Fruit fly (Drosophila melanogaster) whole organism, embryonic: ENCODE measurements around the gene Cep164.

Experiments
- Atf-2 ChIP-seq: fragments of 200-800 bp; sonication (Bioruptor generic); optimal IDR thresholded peaks from 2 replicates; lab custom pipeline; 2016; ENCODE audit warnings: missing biosample characterization, missing genetic modification characterization
- C15 ChIP-seq: fragments of 200-800 bp; sonication (Bioruptor generic); IDR thresholded peaks from 3 replicates; pipeline ENCODE4 v1.3.6; 2022; ENCODE audit warnings: missing biosample characterization, missing genetic modification characterization
- CG10431 ChIP-seq: fragments of 200-800 bp; sonication (Bioruptor generic); optimal IDR thresholded peaks from 3 replicates; lab custom pipeline; 2018; ENCODE audit warnings: missing biosample characterization, mild to moderate bottlenecking, missing genetic modification characterization
- CG11504 ChIP-seq: fragments of 200-800 bp; sonication (Bioruptor generic); optimal IDR thresholded peaks from 3 replicates; lab custom pipeline; 2019; ENCODE audit warnings: missing biosample characterization, mild to moderate bottlenecking, missing genetic modification characterization, moderate library complexity
- CG14441 ChIP-seq: fragments of 200-800 bp; sonication (Bioruptor generic); IDR thresholded peaks from 2 replicates; pipeline ENCODE4 v1.3.6; 2022; ENCODE audit warnings: missing biosample characterization, missing genetic modification characterization
- CG15011 ChIP-seq: fragments of 200-800 bp; sonication (Bioruptor generic); optimal IDR thresholded peaks from 3 replicates; lab custom pipeline; 2018; ENCODE audit warnings: missing biosample characterization, mild to moderate bottlenecking, missing genetic modification characterization
- CG15514 ChIP-seq: fragments of 200-800 bp; sonication (Bioruptor generic); optimal IDR thresholded peaks from 3 replicates; lab custom pipeline; 2017; ENCODE audit warnings: missing biosample characterization, missing genetic modification characterization, mild to moderate bottlenecking, moderate library complexity, missing genetic modification reagents
- CG18011 ChIP-seq: fragments of 200-800 bp; sonication (Bioruptor generic); optimal IDR thresholded peaks from 2 replicates; lab custom pipeline; 2017; ENCODE audit warnings: missing biosample characterization, missing genetic modification characterization, mild to moderate bottlenecking, moderate library complexity, missing genotype
- CG2116 ChIP-seq: fragments of 200-800 bp; sonication (Bioruptor generic); optimal IDR thresholded peaks from 3 replicates; lab custom pipeline; 2018; ENCODE audit warnings: missing biosample characterization, mild to moderate bottlenecking, missing genetic modification characterization
- CG31388 ChIP-seq: fragments of 200-800 bp; sonication (Bioruptor generic); optimal IDR thresholded peaks from 2 replicates; lab custom pipeline; 2016; ENCODE audit warnings: missing biosample characterization, missing genetic modification characterization
- CG31441 ChIP-seq: fragments of 200-800 bp; sonication (Bioruptor generic); IDR thresholded peaks from 2 replicates; pipeline ENCODE4 v1.3.6; 2022; ENCODE audit warnings: missing biosample characterization, missing genetic modification characterization
- CG32532 ChIP-seq: fragments of 200-800 bp; sonication (Bioruptor generic); IDR thresholded peaks from 2 replicates; pipeline ENCODE4 v1.3.6; 2022; ENCODE audit warnings: missing biosample characterization, missing genetic modification characterization
- CG5245 ChIP-seq: fragments of 200-800 bp; sonication (Bioruptor generic); optimal IDR thresholded peaks from 3 replicates; lab custom pipeline; 2016; ENCODE audit warnings: missing biosample characterization, missing genetic modification characterization
- CG6654 ChIP-seq: fragments of 200-800 bp; sonication (Bioruptor generic); optimal IDR thresholded peaks from 2 replicates; lab custom pipeline; 2017; ENCODE audit warnings: missing biosample characterization, mild to moderate bottlenecking, missing genetic modification characterization
- CG7963 ChIP-seq: fragments of 200-800 bp; sonication (Bioruptor generic); IDR thresholded peaks from 3 replicates; pipeline ENCODE4 v1.3.6; 2022; ENCODE audit warnings: missing biosample characterization, missing genetic modification characterization; ENCODE audit not compliant: partially characterized antibody
- CG8388 ChIP-seq: fragments of 200-800 bp; sonication (Bioruptor generic); optimal IDR thresholded peaks from 2 replicates; lab custom pipeline; 2019; ENCODE audit warnings: missing biosample characterization, mild to moderate bottlenecking, missing genetic modification characterization, moderate library complexity
- CG8478 ChIP-seq: fragments of >200 bp; optimal IDR thresholded peaks from 2 replicates; lab custom pipeline; 2018
- D ChIP-seq, 2 experiments: fragments of 200-800 bp in 1 of 2; fragments of >200 bp in 1 of 2; sonication (Bioruptor generic) in 1 of 2; optimal IDR thresholded peaks; 2 replicates in 1 of 2; 3 replicates in 1 of 2; lab custom pipeline; 2017; ENCODE audit warnings: mild to moderate bottlenecking in 1 of 2, missing biosample characterization in 1 of 2, missing genetic modification characterization in 1 of 2, missing genetic modification reagents in 1 of 2
- Dip3 ChIP-seq: fragments of 200-800 bp; sonication (Bioruptor generic); optimal IDR thresholded peaks from 3 replicates; lab custom pipeline; 2016; ENCODE audit warnings: missing biosample characterization, missing genetic modification characterization
- Dll ChIP-seq: fragments of 200-800 bp; sonication (Bioruptor generic); IDR thresholded peaks from 4 replicates; pipeline ENCODE4 v1.3.6; 2022; ENCODE audit warnings: missing biosample characterization, missing genetic modification characterization; ENCODE audit not compliant: partially characterized antibody
- Doc3 ChIP-seq: fragments of 200-800 bp; sonication (Bioruptor generic); IDR thresholded peaks from 3 replicates; pipeline ENCODE4 v1.3.6; 2022; ENCODE audit warnings: missing biosample characterization, missing genetic modification characterization; ENCODE audit not compliant: partially characterized antibody
- E2f2 ChIP-seq: fragments of 200-800 bp; sonication (Bioruptor generic); IDR thresholded peaks from 2 replicates; pipeline ENCODE4 v1.3.6; 2022; ENCODE audit warnings: missing biosample characterization, missing genetic modification characterization
- Hr3 ChIP-seq: fragments of 200-800 bp; sonication (Bioruptor generic); optimal IDR thresholded peaks from 3 replicates; lab custom pipeline; 2016; ENCODE audit warnings: missing biosample characterization, missing genetic modification characterization
- Hsf ChIP-seq: fragments of 200-800 bp; sonication (Bioruptor generic); optimal IDR thresholded peaks from 3 replicates; lab custom pipeline; 2016; ENCODE audit warnings: missing biosample characterization, missing genetic modification characterization
- Nf-YB ChIP-seq: fragments of 200-800 bp; sonication (Bioruptor generic); optimal IDR thresholded peaks from 3 replicates; lab custom pipeline; 2019; ENCODE audit warnings: missing biosample characterization, mild to moderate bottlenecking, missing genetic modification characterization, moderate library complexity
- Opbp ChIP-seq: fragments of 200-800 bp; sonication (Bioruptor generic); IDR thresholded peaks from 3 replicates; pipeline ENCODE4 v1.3.6; 2022; ENCODE audit warnings: missing biosample characterization, missing genetic modification characterization; ENCODE audit not compliant: partially characterized antibody
- Ptx1 ChIP-seq: fragments of 200-800 bp; sonication (Bioruptor generic); IDR thresholded peaks from 2 replicates; pipeline ENCODE4 v1.3.6; 2022; ENCODE audit warnings: missing biosample characterization, missing genetic modification characterization
- Scr ChIP-seq: fragments of 200-800 bp; sonication (Bioruptor generic); IDR thresholded peaks from 2 replicates; pipeline ENCODE4 v1.3.6; 2022; ENCODE audit warnings: missing biosample characterization, missing genetic modification characterization; ENCODE audit not compliant: partially characterized antibody
- ato ChIP-seq: fragments of 200-800 bp; sonication (Bioruptor generic); IDR thresholded peaks from 2 replicates; pipeline ENCODE4 v1.3.6; 2022; ENCODE audit warnings: missing biosample characterization, missing genetic modification characterization; ENCODE audit not compliant: partially characterized antibody
- chif ChIP-seq, 2 experiments: fragments of 200-800 bp; sonication (Bioruptor generic); optimal IDR thresholded peaks; 3 replicates each; lab custom pipeline; 2016; ENCODE audit warnings: missing biosample characterization in 2 of 2, missing genetic modification characterization in 2 of 2
- crc ChIP-seq: fragments of 200-800 bp; sonication (Bioruptor generic); optimal IDR thresholded peaks from 2 replicates; lab custom pipeline; 2016; ENCODE audit warnings: missing biosample characterization, missing genetic modification characterization
- croc ChIP-seq: fragments of 200-800 bp; sonication (Bioruptor generic); conservative IDR thresholded peaks from 3 replicates; pipeline ENCODE4 v1.3.6; 2022; ENCODE audit warnings: missing biosample characterization, missing genetic modification characterization
- da ChIP-seq: fragments of 200-800 bp; sonication (Bioruptor generic); optimal IDR thresholded peaks from 2 replicates; lab custom pipeline; 2016; ENCODE audit warnings: missing biosample characterization, missing genetic modification characterization
- dpn ChIP-seq, 2 experiments: fragments of 200-800 bp; sonication (Bioruptor generic); optimal IDR thresholded peaks; 3 replicates each; lab custom pipeline; 2016; ENCODE audit warnings: missing biosample characterization in 2 of 2, missing genetic modification characterization in 2 of 2
- eve ChIP-seq, 2 experiments: fragments of >200 bp; optimal IDR thresholded peaks; 2 replicates each; lab custom pipeline; 2017; ENCODE audit warnings: missing biosample characterization in 2 of 2, missing genetic modification characterization in 2 of 2
- fd102C ChIP-seq: fragments of 200-800 bp; sonication (Bioruptor generic); optimal IDR thresholded peaks from 2 replicates; lab custom pipeline; 2018; ENCODE audit warnings: missing biosample characterization, mild to moderate bottlenecking, missing genetic modification characterization, moderate library complexity
- gsb ChIP-seq: fragments of 200-800 bp; sonication (Bioruptor generic); IDR thresholded peaks from 2 replicates; pipeline ENCODE4 v1.3.6; 2022; ENCODE audit warnings: missing biosample characterization, missing genetic modification characterization
- gt ChIP-seq: fragments of 200-800 bp; sonication (Bioruptor generic); IDR thresholded peaks from 2 replicates; pipeline ENCODE4 v1.3.6; 2022; ENCODE audit warnings: missing biosample characterization, missing genetic modification characterization
- hbn ChIP-seq: fragments of 200-800 bp; sonication (Bioruptor generic); IDR thresholded peaks from 2 replicates; pipeline ENCODE4 v1.3.6; 2022; ENCODE audit warnings: missing biosample characterization, missing genetic modification characterization; ENCODE audit not compliant: partially characterized antibody
- kah ChIP-seq: fragments of 200-800 bp; sonication (Bioruptor generic); optimal IDR thresholded peaks from 2 replicates; lab custom pipeline; 2018; ENCODE audit warnings: missing biosample characterization, mild to moderate bottlenecking, missing genetic modification characterization
- lov ChIP-seq, 2 experiments: fragments of 200-800 bp in 1 of 2; fragments of >200 bp in 1 of 2; sonication (Bioruptor generic) in 1 of 2; IDR thresholded peaks in 1 of 2; optimal IDR thresholded peaks in 1 of 2; 2 replicates in 1 of 2; 3 replicates in 1 of 2; pipeline versions ENCODE4 v1.3.6 to Lab custom; 2017 to 2022; ENCODE audit warnings: missing biosample characterization in 1 of 2, missing genetic modification characterization in 1 of 2
- nerfin-1 ChIP-seq: fragments of 200-800 bp; sonication (Bioruptor generic); optimal IDR thresholded peaks from 3 replicates; lab custom pipeline; 2019; ENCODE audit warnings: missing biosample characterization, mild to moderate bottlenecking, missing genetic modification characterization, moderate library complexity
- org-1 ChIP-seq: fragments of 200-800 bp; sonication (Bioruptor generic); optimal IDR thresholded peaks from 2 replicates; lab custom pipeline; 2017; ENCODE audit warnings: missing biosample characterization, missing genetic modification characterization
- peb ChIP-seq: fragments of 200-800 bp; sonication (Bioruptor generic); IDR thresholded peaks from 2 replicates; pipeline ENCODE4 v1.3.6; 2022; ENCODE audit warnings: missing biosample characterization, missing genetic modification characterization
- pita ChIP-seq: fragments of 200-800 bp; sonication (Bioruptor generic); optimal IDR thresholded peaks from 2 replicates; lab custom pipeline; 2017; ENCODE audit warnings: missing biosample characterization, mild to moderate bottlenecking, missing genetic modification characterization
- row ChIP-seq: fragments of 200-800 bp; sonication (Bioruptor generic); IDR thresholded peaks from 3 replicates; pipeline ENCODE4 v1.3.6; 2022; ENCODE audit warnings: missing biosample characterization, missing genetic modification characterization
- scrt ChIP-seq: fragments of 200-800 bp; sonication (Bioruptor generic); optimal IDR thresholded peaks from 2 replicates; lab custom pipeline; 2018; ENCODE audit warnings: missing biosample characterization, mild to moderate bottlenecking, missing genetic modification characterization, moderate library complexity
- sima ChIP-seq: fragments of 200-800 bp; sonication (Bioruptor generic); optimal IDR thresholded peaks from 2 replicates; lab custom pipeline; 2016; ENCODE audit warnings: missing biosample characterization, missing genetic modification characterization
- tx ChIP-seq: fragments of 200-800 bp; sonication (Bioruptor generic); optimal IDR thresholded peaks from 2 replicates; lab custom pipeline; 2016; ENCODE audit warnings: missing biosample characterization, missing genetic modification characterization

Gene Cep164

DNA sequence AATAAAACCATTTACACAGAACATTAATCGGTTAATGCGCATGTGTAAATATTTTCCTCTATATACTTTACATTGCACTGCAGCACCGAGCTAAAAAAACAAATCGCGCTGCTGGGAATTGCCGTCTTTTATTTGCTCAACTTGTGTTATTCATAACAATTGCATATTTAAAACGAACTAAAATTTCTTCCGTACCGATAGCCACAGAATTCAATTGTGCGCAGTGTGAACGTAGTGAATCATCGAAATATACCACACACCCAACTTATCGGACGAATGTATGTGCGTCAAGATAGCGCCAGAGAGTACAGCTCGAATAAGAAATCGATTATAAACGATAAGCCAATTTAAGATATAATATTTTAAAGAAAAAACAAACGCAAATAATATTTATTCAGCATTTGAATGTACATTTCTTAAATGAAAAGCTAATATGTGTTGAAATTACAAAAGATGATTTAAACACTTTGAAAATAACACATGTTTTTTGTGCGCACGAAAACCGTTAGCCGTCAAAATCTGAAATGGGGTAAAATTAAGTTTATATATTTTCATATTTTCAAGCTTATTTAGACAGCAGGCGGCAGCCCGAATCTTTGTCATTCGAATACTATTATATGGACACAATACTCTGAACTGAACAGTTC, 22.9 kb upstream of the Cep164 start, which contains the start of the genes vap and CG12698 (continued):
- no peak for TF ChIP-seq lov (optimal IDR thresholded peaks at IDR 0.05; lab: Kevin White, UChicago)
- no peak for TF ChIP-seq lov (GFP tag; IDR thresholded peaks at IDR 0.05; lab: Robert Waterston, UW)
- peak; percentile 78 for TF ChIP-seq CG2116 (GFP tag; lab: Kevin White, UChicago)
- TF ChIP-seq croc: no peak
- no peak for TF ChIP-seq peb (GFP tag; lab: Robert Waterston, UW)
- TF ChIP-seq scrt (GFP tag; lab: Kevin White, UChicago): no peak
- TF ChIP-seq CG15514 (GFP tag; lab: Kevin White, UChicago): peak; percentile 65
- TF ChIP-seq Dll (GFP tag; lab: Robert Waterston, UW): peak; percentile 64
- TF ChIP-seq CG15011 (GFP tag; lab: Kevin White, UChicago): no peak
- no peak for TF ChIP-seq CG11504 (tag; lab: Kevin White, UChicago)
- TF ChIP-seq Opbp (GFP tag; lab: Robert Waterston, UW): peak; percentile 68; the same call in 2 of the 3 replicates
- no peak; the same call in 1 of the 2 replicates for TF ChIP-seq hbn
- TF ChIP-seq CG10431 (GFP tag; lab: Kevin White, UChicago): no peak
- no peak for TF ChIP-seq gt (GFP tag; lab: Robert Waterston, UW)
- TF ChIP-seq Atf-2 (GFP tag; lab: Kevin White, UChicago): no peak
- TF ChIP-seq Scr: peak; percentile 69
- no peak for TF ChIP-seq dpn (GFP tag; optimal IDR thresholded peaks at IDR 0.05; lab: Kevin White, UChicago)
- no peak for TF ChIP-seq Hsf (GFP tag; lab: Kevin White, UChicago)
- TF ChIP-seq sima: no peak
- TF ChIP-seq gsb (GFP tag; lab: Robert Waterston, UW): no peak
- no peak for TF ChIP-seq tx (GFP tag; lab: Kevin White, UChicago)
- no peak for TF ChIP-seq fd102C (GFP tag; lab: Kevin White, UChicago)
- TF ChIP-seq da (GFP tag; lab: Kevin White, UChicago): no peak
- no peak for TF ChIP-seq Nf-YB (GFP tag; lab: Kevin White, UChicago)
- TF ChIP-seq CG31441 (GFP tag; lab: Robert Waterston, UW): no peak
- no peak for TF ChIP-seq D (optimal IDR thresholded peaks at IDR 0.05; lab: Kevin White, UChicago)
- TF ChIP-seq D (GFP tag; optimal IDR thresholded peaks at IDR 0.05; lab: Kevin White, UChicago): no peak
- TF ChIP-seq pita: no peak
- TF ChIP-seq Hr3 (GFP tag; lab: Kevin White, UChicago): no peak
- TF ChIP-seq chif (GFP tag; optimal IDR thresholded peaks at IDR 0.05; lab: Kevin White, UChicago): no peak
- no peak for TF ChIP-seq CG14441 (GFP tag; lab: Robert Waterston, UW)
- TF ChIP-seq nerfin-1: no peak
- no peak for TF ChIP-seq crc (GFP tag; lab: Kevin White, UChicago)
- TF ChIP-seq CG32532 (GFP tag; lab: Robert Waterston, UW): no peak
- peak; percentile 63 for TF ChIP-seq E2f2
- no peak for TF ChIP-seq CG31388
- no peak for TF ChIP-seq CG5245 (GFP tag; lab: Kevin White, UChicago)
- TF ChIP-seq CG8478 (lab: Kevin White, UChicago): no peak
- no peak for TF ChIP-seq C15 (GFP tag; lab: Robert Waterston, UW)
- peak; percentile 67 for TF ChIP-seq CG7963
- TF ChIP-seq Dip3 (GFP tag; lab: Kevin White, UChicago): no peak
- no peak for TF ChIP-seq Ptx1
- TF ChIP-seq row: peak; percentile 50
- TF ChIP-seq eve (GFP tag; optimal IDR thresholded peaks at IDR 0.05; lab: Kevin White, UChicago): no peak
- TF ChIP-seq Doc3 (GFP tag; lab: Robert Waterston, UW): peak; percentile 42; the same call in 1 of the 3 replicates
- no peak for TF ChIP-seq CG8388 (GFP tag; lab: Kevin White, UChicago)
- TF ChIP-seq org-1 (GFP tag; lab: Kevin White, UChicago): no peak
- peak; percentile 28; the same call in 1 of the 2 replicates for TF ChIP-seq ato (GFP tag; lab: Robert Waterston, UW)
- no peak for TF ChIP-seq CG6654 (GFP tag; lab: Kevin White, UChicago)
- no peak for TF ChIP-seq kah
- TF ChIP-seq CG18011 (GFP tag; lab: Kevin White, UChicago): no peak
